Fruit fly (Drosophila melanogaster) whole organism, embryonic: ENCODE results near the gene CG16813.

Experiments used
- Abd-B ChIP-seq: fragments of 200-800 bp; sonication (Bioruptor generic); optimal IDR thresholded peaks from 2 replicates; lab custom pipeline; 2018; ENCODE audit warnings: missing biosample characterization, mild to moderate bottlenecking, missing genetic modification characterization, moderate library complexity
- CG10543 ChIP-seq: fragments of 200-800 bp; sonication (Bioruptor generic); optimal IDR thresholded peaks from 3 replicates; lab custom pipeline; 2017; ENCODE audit warnings: missing biosample characterization, mild to moderate bottlenecking, missing genetic modification characterization, moderate library complexity
- CG10654 ChIP-seq: fragments of 200-800 bp; sonication (Bioruptor generic); optimal IDR thresholded peaks from 2 replicates; lab custom pipeline; 2016; ENCODE audit warnings: missing biosample characterization, missing genetic modification characterization
- CG12071 ChIP-seq: fragments of 200-800 bp; sonication (Bioruptor generic); optimal IDR thresholded peaks from 3 replicates; lab custom pipeline; 2018; ENCODE audit warnings: missing biosample characterization, mild to moderate bottlenecking, missing genetic modification characterization
- CG12299 ChIP-seq: fragments of 200-800 bp; sonication (Bioruptor generic); optimal IDR thresholded peaks from 2 replicates; lab custom pipeline; 2018; ENCODE audit warnings: missing biosample characterization, mild to moderate bottlenecking, missing genetic modification characterization
- CG12659 ChIP-seq: fragments of 200-800 bp; sonication (Bioruptor generic); optimal IDR thresholded peaks from 3 replicates; lab custom pipeline; 2017; ENCODE audit warnings: mild to moderate bottlenecking, missing biosample characterization, missing genetic modification reagents, missing genetic modification characterization
- CG13287 ChIP-seq: fragments of 200-800 bp; sonication (Bioruptor generic); IDR thresholded peaks from 2 replicates; pipeline ENCODE4 v1.3.6; 2022; ENCODE audit warnings: missing biosample characterization, missing genetic modification characterization; ENCODE audit not compliant: partially characterized antibody
- CG13894 ChIP-seq: fragments of 200-800 bp; sonication (Bioruptor generic); optimal IDR thresholded peaks from 3 replicates; lab custom pipeline; 2018; ENCODE audit warnings: missing biosample characterization, mild to moderate bottlenecking, missing genetic modification characterization, moderate library complexity
- CG15011 ChIP-seq: fragments of 200-800 bp; sonication (Bioruptor generic); optimal IDR thresholded peaks from 3 replicates; lab custom pipeline; 2018; ENCODE audit warnings: missing biosample characterization, mild to moderate bottlenecking, missing genetic modification characterization
- CG15479 ChIP-seq: fragments of 200-800 bp; sonication (Bioruptor generic); optimal IDR thresholded peaks from 3 replicates; lab custom pipeline; 2019; ENCODE audit warnings: missing biosample characterization, mild to moderate bottlenecking, missing genetic modification characterization, moderate library complexity
- CG1647 ChIP-seq: fragments of 200-800 bp; sonication (Bioruptor generic); optimal IDR thresholded peaks from 3 replicates; lab custom pipeline; 2016; ENCODE audit warnings: missing biosample characterization, missing genetic modification characterization
- CG17359 ChIP-seq: fragments of 200-800 bp; sonication (Bioruptor generic); optimal IDR thresholded peaks from 3 replicates; lab custom pipeline; 2018; ENCODE audit warnings: missing biosample characterization, mild to moderate bottlenecking, missing genetic modification characterization, moderate library complexity
- CG17568 ChIP-seq: fragments of 200-800 bp; sonication (Bioruptor generic); optimal IDR thresholded peaks from 2 replicates; lab custom pipeline; 2018; ENCODE audit warnings: missing biosample characterization, mild to moderate bottlenecking, missing genetic modification characterization, moderate library complexity
- CG17802 ChIP-seq: fragments of 200-800 bp; sonication (Bioruptor generic); optimal IDR thresholded peaks from 2 replicates; lab custom pipeline; 2018; ENCODE audit warnings: missing biosample characterization, mild to moderate bottlenecking, missing genetic modification characterization, moderate library complexity
- CG2116 ChIP-seq: fragments of 200-800 bp; sonication (Bioruptor generic); optimal IDR thresholded peaks from 3 replicates; lab custom pipeline; 2018; ENCODE audit warnings: missing biosample characterization, mild to moderate bottlenecking, missing genetic modification characterization
- CG2202 ChIP-seq: fragments of 200-800 bp; sonication (Bioruptor generic); optimal IDR thresholded peaks from 2 replicates; lab custom pipeline; 2018; ENCODE audit warnings: missing biosample characterization, mild to moderate bottlenecking, missing genetic modification characterization
- CG3065 ChIP-seq: fragments of 200-800 bp; sonication (Bioruptor generic); optimal IDR thresholded peaks from 2 replicates; lab custom pipeline; 2016; ENCODE audit warnings: missing biosample characterization, missing genetic modification characterization
- CG3838 ChIP-seq: fragments of 200-800 bp; sonication (Bioruptor generic); optimal IDR thresholded peaks from 3 replicates; lab custom pipeline; 2016; ENCODE audit warnings: missing biosample characterization, missing genetic modification characterization
- CG3847 ChIP-seq: fragments of 200-800 bp; sonication (Bioruptor generic); IDR thresholded peaks from 2 replicates; pipeline ENCODE4 v1.3.6; 2022; ENCODE audit warnings: missing biosample characterization, missing genetic modification characterization
- CG6254 ChIP-seq: fragments of 200-800 bp; sonication (Bioruptor generic); optimal IDR thresholded peaks from 3 replicates; lab custom pipeline; 2017; ENCODE audit warnings: mild to moderate bottlenecking, missing biosample characterization, missing genetic modification reagents, missing genetic modification characterization
- CG6654 ChIP-seq: fragments of 200-800 bp; sonication (Bioruptor generic); optimal IDR thresholded peaks from 2 replicates; lab custom pipeline; 2017; ENCODE audit warnings: missing biosample characterization, mild to moderate bottlenecking, missing genetic modification characterization
- CG7839 ChIP-seq: fragments of 200-800 bp; sonication (Bioruptor generic); optimal IDR thresholded peaks from 3 replicates; lab custom pipeline; 2018; ENCODE audit warnings: missing biosample characterization, mild to moderate bottlenecking, missing genetic modification characterization, moderate library complexity
- CG8089 ChIP-seq: fragments of 200-800 bp; sonication (Bioruptor generic); optimal IDR thresholded peaks from 3 replicates; lab custom pipeline; 2016; ENCODE audit warnings: missing biosample characterization, missing genetic modification characterization
- CG8388 ChIP-seq: fragments of 200-800 bp; sonication (Bioruptor generic); optimal IDR thresholded peaks from 2 replicates; lab custom pipeline; 2019; ENCODE audit warnings: missing biosample characterization, mild to moderate bottlenecking, missing genetic modification characterization, moderate library complexity
- CG9797 ChIP-seq: fragments of 200-800 bp; sonication (Bioruptor generic); optimal IDR thresholded peaks from 3 replicates; lab custom pipeline; 2018; ENCODE audit warnings: missing biosample characterization, mild to moderate bottlenecking, missing genetic modification characterization
- CoRest ChIP-seq: fragments of 200-800 bp; sonication (Bioruptor generic); optimal IDR thresholded peaks from 3 replicates; lab custom pipeline; 2018; ENCODE audit warnings: missing biosample characterization, mild to moderate bottlenecking, missing genetic modification characterization, moderate library complexity
- CrebB ChIP-seq: fragments of 200-800 bp; sonication (Bioruptor generic); optimal IDR thresholded peaks from 3 replicates; lab custom pipeline; 2018; ENCODE audit warnings: missing biosample characterization, mild to moderate bottlenecking, missing genetic modification characterization
- D ChIP-seq, 2 experiments: fragments of 200-800 bp in 1 of 2; fragments of >200 bp in 1 of 2; sonication (Bioruptor generic) in 1 of 2; optimal IDR thresholded peaks; 2 replicates in 1 of 2; 3 replicates in 1 of 2; lab custom pipeline; 2017; ENCODE audit warnings: mild to moderate bottlenecking in 1 of 2, missing biosample characterization in 1 of 2, missing genetic modification characterization in 1 of 2, missing genetic modification reagents in 1 of 2
- Dref ChIP-seq: fragments of 200-800 bp; sonication (Bioruptor generic); IDR thresholded peaks from 2 replicates; pipeline ENCODE4 v1.3.6; 2022; ENCODE audit warnings: missing biosample characterization, missing genetic modification characterization
- Ets97D ChIP-seq: fragments of 200-800 bp; sonication (Bioruptor generic); optimal IDR thresholded peaks from 3 replicates; lab custom pipeline; 2016; ENCODE audit warnings: missing biosample characterization, missing genetic modification characterization
- Nf-YC ChIP-seq: fragments of 200-800 bp; optimal IDR thresholded peaks from 3 replicates; lab custom pipeline; 2019; ENCODE audit warnings: missing biosample characterization, mild to moderate bottlenecking, missing genetic modification characterization, moderate library complexity
- ac ChIP-seq: fragments of 200-800 bp; sonication (Bioruptor generic); optimal IDR thresholded peaks from 3 replicates; lab custom pipeline; 2017; ENCODE audit warnings: missing biosample characterization, mild to moderate bottlenecking, missing genetic modification characterization
- ara ChIP-seq: fragments of 200-800 bp; sonication (Bioruptor generic); IDR thresholded peaks from 2 replicates; pipeline ENCODE4 v1.3.6; 2022; ENCODE audit warnings: missing biosample characterization, missing genetic modification characterization
- bcd ChIP-seq: fragments of 200-800 bp; sonication (Bioruptor generic); optimal IDR thresholded peaks from 2 replicates; lab custom pipeline; 2017; ENCODE audit warnings: missing biosample characterization, mild to moderate bottlenecking, missing genetic modification characterization
- chinmo ChIP-seq: fragments of 200-800 bp; sonication (Bioruptor generic); IDR thresholded peaks from 4 replicates; pipeline ENCODE4 v1.3.6; 2022; ENCODE audit warnings: missing biosample characterization, missing genetic modification characterization; ENCODE audit not compliant: partially characterized antibody
- croc ChIP-seq: fragments of 200-800 bp; sonication (Bioruptor generic); conservative IDR thresholded peaks from 3 replicates; pipeline ENCODE4 v1.3.6; 2022; ENCODE audit warnings: missing biosample characterization, missing genetic modification characterization
- dpn ChIP-seq, 2 experiments: fragments of 200-800 bp; sonication (Bioruptor generic); optimal IDR thresholded peaks; 3 replicates each; lab custom pipeline; 2016; ENCODE audit warnings: missing biosample characterization in 2 of 2, missing genetic modification characterization in 2 of 2
- ems ChIP-seq: fragments of 200-800 bp; sonication (Bioruptor generic); optimal IDR thresholded peaks from 3 replicates; lab custom pipeline; 2016; ENCODE audit warnings: missing biosample characterization, missing genetic modification characterization
- eyg ChIP-seq: fragments of 200-800 bp; sonication (Bioruptor generic); optimal IDR thresholded peaks from 3 replicates; lab custom pipeline; 2016; ENCODE audit warnings: missing biosample characterization, missing genetic modification characterization
- gsb ChIP-seq: fragments of 200-800 bp; sonication (Bioruptor generic); IDR thresholded peaks from 2 replicates; pipeline ENCODE4 v1.3.6; 2022; ENCODE audit warnings: missing biosample characterization, missing genetic modification characterization
- kay ChIP-seq: fragments of 200-800 bp; sonication (Bioruptor generic); optimal IDR thresholded peaks from 2 replicates; lab custom pipeline; 2016; ENCODE audit warnings: missing biosample characterization, missing genetic modification characterization
- pum ChIP-seq: fragments of 200-800 bp; sonication (Bioruptor generic); optimal IDR thresholded peaks from 2 replicates; lab custom pipeline; 2016; ENCODE audit warnings: missing biosample characterization, missing genetic modification characterization
- repo ChIP-seq: fragments of 200-800 bp; sonication (Bioruptor generic); optimal IDR thresholded peaks from 2 replicates; lab custom pipeline; 2016; ENCODE audit warnings: missing biosample characterization, missing genetic modification characterization
- scrt ChIP-seq: fragments of 200-800 bp; sonication (Bioruptor generic); optimal IDR thresholded peaks from 2 replicates; lab custom pipeline; 2018; ENCODE audit warnings: missing biosample characterization, mild to moderate bottlenecking, missing genetic modification characterization, moderate library complexity
- sqz ChIP-seq: fragments of 200-800 bp; sonication (Bioruptor generic); optimal IDR thresholded peaks from 3 replicates; lab custom pipeline; 2018; ENCODE audit warnings: missing biosample characterization, mild to moderate bottlenecking, missing genetic modification characterization
- ssp ChIP-seq: fragments of 200-800 bp; sonication (Bioruptor generic); IDR thresholded peaks from 2 replicates; pipeline ENCODE4 v1.3.6; 2022; ENCODE audit warnings: missing biosample characterization, missing genetic modification characterization
- tll ChIP-seq, 2 experiments: fragments of 200-800 bp in 1 of 2; fragments of >200 bp in 1 of 2; sonication (Bioruptor generic) in 1 of 2; optimal IDR thresholded peaks; 2 replicates each; lab custom pipeline; 2017 to 2019; ENCODE audit warnings: missing biosample characterization in 2 of 2, missing genetic modification characterization in 2 of 2, mild to moderate bottlenecking in 1 of 2, moderate library complexity in 1 of 2
- tup ChIP-seq: fragments of 200-800 bp; sonication (Bioruptor generic); optimal IDR thresholded peaks from 2 replicates; lab custom pipeline; 2016; ENCODE audit warnings: missing biosample characterization, mild to moderate bottlenecking, missing genetic modification characterization, moderate library complexity
- unpg ChIP-seq: fragments of 200-800 bp; sonication (Bioruptor generic); optimal IDR thresholded peaks from 3 replicates; lab custom pipeline; 2018; ENCODE audit warnings: missing biosample characterization, mild to moderate bottlenecking, missing genetic modification characterization, moderate library complexity
- zfh1 ChIP-seq: fragments of 200-800 bp; sonication (Bioruptor generic); IDR thresholded peaks from 3 replicates; pipeline ENCODE4 v1.3.6; 2022; ENCODE audit warnings: missing biosample characterization, missing genetic modification characterization

Gene CG16813

DNA sequence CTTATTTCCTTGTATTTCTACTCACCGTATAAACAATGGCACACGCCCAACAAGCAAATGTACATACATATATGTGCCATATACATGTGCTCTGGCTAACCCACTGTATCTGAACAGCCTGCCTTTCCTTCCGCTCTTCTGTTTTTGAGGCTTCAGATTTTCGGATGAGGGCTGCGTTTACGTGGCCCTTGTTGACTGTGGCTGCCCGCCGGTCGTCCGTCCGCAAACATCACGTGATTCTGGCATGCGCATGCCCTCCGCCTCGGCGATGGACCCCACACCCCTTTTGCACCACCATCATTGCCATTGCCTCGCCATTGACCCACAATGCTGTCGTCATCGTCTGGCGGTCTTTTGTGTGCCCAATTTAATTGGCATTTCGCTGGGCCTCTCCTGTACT is 22.1 kb upstream of the CG16813 start (continued):
- no peak for TF ChIP-seq kay (GFP tag; lab: Kevin White, UChicago)
- no peak for TF ChIP-seq CG10654 (GFP tag; lab: Kevin White, UChicago)
- TF ChIP-seq unpg (GFP tag; lab: Kevin White, UChicago): peak; percentile 5
- peak; percentile 38 for TF ChIP-seq Nf-YC (tag; lab: Kevin White, UChicago)
- TF ChIP-seq CG13894 (tag; lab: Kevin White, UChicago): peak; percentile 93
- peak; percentile 38 for TF ChIP-seq bcd (GFP tag; lab: Kevin White, UChicago)
- peak; percentile 61 for TF ChIP-seq CG12071 (GFP tag; lab: Kevin White, UChicago)
- peak; percentile 91 for TF ChIP-seq CG10543 (GFP tag; lab: Kevin White, UChicago)
- no peak for TF ChIP-seq ssp (GFP tag; lab: Robert Waterston, UW)
- TF ChIP-seq CG8089: peak; percentile 24
- TF ChIP-seq repo (GFP tag; lab: Kevin White, UChicago): no peak
- TF ChIP-seq tll (GFP tag; optimal IDR thresholded peaks at IDR 0.05; lab: Kevin White, UChicago): peak in 1 of 2 experiments; percentile 64
- TF ChIP-seq Dref (GFP tag; lab: Robert Waterston, UW): no peak
- TF ChIP-seq dpn (GFP tag; optimal IDR thresholded peaks at IDR 0.05; lab: Kevin White, UChicago): no peak
- no peak for TF ChIP-seq CoRest (tag; lab: Kevin White, UChicago)
- peak; percentile 12 for TF ChIP-seq CG15479
- TF ChIP-seq CG6254: peak; percentile 60
- TF ChIP-seq CG3838 (GFP tag; lab: Kevin White, UChicago): no peak
- TF ChIP-seq ems (GFP tag; lab: Kevin White, UChicago): no peak
- no peak for TF ChIP-seq tup (GFP tag; lab: Kevin White, UChicago)
- 0 out of 3 replicates have a peak, but pooled peaks have one; percentile 28 for TF ChIP-seq zfh1 (GFP tag; lab: Robert Waterston, UW)
- no peak for TF ChIP-seq CG15011 (GFP tag; lab: Kevin White, UChicago)
- no peak for TF ChIP-seq eyg (GFP tag; lab: Kevin White, UChicago)
- peak; percentile 82; the same call in 1 of the 4 replicates for TF ChIP-seq chinmo
- TF ChIP-seq Abd-B (GFP tag; lab: Kevin White, UChicago): no peak
- no peak for TF ChIP-seq Ets97D
- peak; percentile 21 for TF ChIP-seq CG12659
- no peak for TF ChIP-seq sqz (GFP tag; lab: Kevin White, UChicago)
- TF ChIP-seq D (optimal IDR thresholded peaks at IDR 0.05; lab: Kevin White, UChicago): no peak
- peak; percentile 37 for TF ChIP-seq D (GFP tag; optimal IDR thresholded peaks at IDR 0.05; lab: Kevin White, UChicago)
- no peak for TF ChIP-seq CG6654
- peak; percentile 14; the same call in 1 of the 2 replicates for TF ChIP-seq CG13287 (GFP tag; lab: Robert Waterston, UW)
- TF ChIP-seq CG1647 (GFP tag; lab: Kevin White, UChicago): no peak
- TF ChIP-seq CG3065 (GFP tag; lab: Kevin White, UChicago): no peak
- TF ChIP-seq CG2202 (tag; lab: Kevin White, UChicago): peak; percentile 3
- peak; percentile 20 for TF ChIP-seq CG17359 (tag; lab: Kevin White, UChicago)
- TF ChIP-seq CG3847 (GFP tag; lab: Robert Waterston, UW): no peak
- TF ChIP-seq CG9797 (GFP tag; lab: Kevin White, UChicago): no peak
- TF ChIP-seq gsb: no peak
- no peak for TF ChIP-seq ara (GFP tag; lab: Robert Waterston, UW)
- no peak for TF ChIP-seq CG8388
- peak; percentile 54 for TF ChIP-seq CrebB (tag; lab: Kevin White, UChicago)
- TF ChIP-seq CG2116 (GFP tag; lab: Kevin White, UChicago): no peak
- no peak for TF ChIP-seq CG17802
- TF ChIP-seq croc (GFP tag; lab: Robert Waterston, UW): no peak
- TF ChIP-seq CG7839 (tag; lab: Kevin White, UChicago): no peak
- peak; percentile 44 for TF ChIP-seq scrt (GFP tag; lab: Kevin White, UChicago)
- no peak for TF ChIP-seq CG12299 (tag; lab: Kevin White, UChicago)
- no peak for TF ChIP-seq ac (GFP tag; lab: Kevin White, UChicago)
- no peak for TF ChIP-seq pum
- no peak for TF ChIP-seq CG17568 (GFP tag; lab: Kevin White, UChicago)
